Fruit fly (Drosophila melanogaster): Measurements from ENCODE around the gene CG32189.

DNA sequence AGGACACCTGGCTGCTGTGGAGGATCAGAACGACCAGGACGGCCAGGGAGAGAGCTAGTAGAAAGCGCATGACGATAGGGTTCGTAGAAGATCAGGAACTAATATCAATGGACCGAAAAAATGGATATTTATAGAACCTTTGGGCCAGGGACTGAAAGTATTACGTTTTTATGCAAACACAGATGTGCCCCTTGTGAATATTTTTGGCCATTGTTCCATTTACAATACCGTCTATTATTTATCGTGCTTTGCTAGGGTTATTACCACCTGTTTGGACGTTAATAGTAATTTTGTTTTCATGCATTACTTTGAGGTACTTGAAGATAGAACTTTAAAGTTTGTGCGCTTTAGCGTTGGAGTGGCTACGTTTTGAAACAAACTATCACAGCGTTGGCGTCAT, 1.4 kb downstream of the CG32189 start, which contains the start of gene CG32188:
- no peak for TF ChIP-seq kay (GFP tag; ENCODE audit: borderline replicate concordance)
- no peak for TF ChIP-seq tj (GFP tag; optimal IDR thresholded peaks at IDR 0.05)
- no peak for TF ChIP-seq CG11617 (GFP tag; optimal IDR thresholded peaks at IDR 0.05)
- TF ChIP-seq CG14711 (tag; optimal IDR thresholded peaks at IDR 0.05): no peak
- no peak for TF ChIP-seq toe (GFP tag; optimal IDR thresholded peaks at IDR 0.05)
- TF ChIP-seq cic (GFP tag; optimal IDR thresholded peaks at IDR 0.05): no peak
